Worm (Caenorhabditis elegans): Measurements from ENCODE around the gene R02F11.12.
"Not testable (repeated sequence)": the region's sequence is repeated elsewhere in the genome, so short reads cannot be mapped to it uniquely, and the experiment has no call there.

ce11 chrV:4760674-4761073 is 29.8 kb upstream of the R02F11.12 start, which contains the start of gene bgnt-1.4:
- not testable (repeated sequence) for TF ChIP-seq snpc-4 (tag; optimal IDR thresholded peaks at IDR 0.05); ceh-28 (tag; optimal IDR thresholded peaks at IDR 0.05); unc-130 (GFP tag; optimal IDR thresholded peaks at IDR 0.05); ceh-44 (GFP tag; IDR thresholded peaks at IDR 0.05); zag-1 (tag; optimal IDR thresholded peaks at IDR 0.05); unc-62 (GFP tag; optimal IDR thresholded peaks at IDR 0.05 in 1 of 2); unc-62 (tag; optimal IDR thresholded peaks at IDR 0.05); nhr-25 (tag; optimal IDR thresholded peaks at IDR 0.05; ENCODE audit: borderline replicate concordance, insufficient read depth)

Data from whole organism, L4 larva.